Fruit fly (Drosophila melanogaster) whole organism, prepupa: ENCODE results near the gene CG8539.

Experiments
- Blimp-1 ChIP-seq: fragments of 200-800 bp; sonication (Bioruptor generic); optimal IDR thresholded peaks from 3 replicates; lab custom pipeline; 2017; ENCODE audit warnings: missing biosample characterization, missing genetic modification characterization, mild to moderate bottlenecking, moderate library complexity, missing genetic modification reagents
- CG6854 ChIP-seq: fragments of 200-800 bp; sonication (Bioruptor generic); optimal IDR thresholded peaks from 2 replicates; lab custom pipeline; 2017; ENCODE audit warnings: missing biosample characterization, mild to moderate bottlenecking, missing genetic modification characterization

dm6 chr3L:7491564-7491963 lies 7.1 kb downstream of the CG8539 start, which contains the start of gene Cyp316a1:
- TF ChIP-seq CG6854 (GFP tag; lab: Kevin White, UChicago) (no peak), Blimp-1 (no peak)
